Worm (Caenorhabditis elegans) whole organism, L4 larva: ENCODE results near the gene K01D12.15.

Experiments
- F44E2.7 ChIP-seq: fragments of 200-800 bp; sonication (Bioruptor generic); IDR thresholded peaks from 2 replicates; pipeline ENCODE4 v2.1.2; 2022; ENCODE audit warnings: missing genetic modification characterization, missing compliant biosample characterization
- ceh-82 ChIP-seq: sonication (generic microtip); optimal IDR thresholded peaks from 2 replicates; lab custom pipeline; 2017; ENCODE audit warnings: missing biosample characterization, missing genetic modification characterization
- fos-1 ChIP-seq: fragments of 150-350 bp; optimal IDR thresholded peaks from 2 replicates; lab custom pipeline; 2014; ENCODE audit warnings: missing biosample characterization, missing genetic modification characterization
- lin-39 ChIP-seq: fragments of 150-350 bp; optimal IDR thresholded peaks from 2 replicates; lab custom pipeline; 2014; ENCODE audit warnings: missing biosample characterization, missing genetic modification reagents, missing genetic modification characterization
- lir-3 ChIP-seq: sonication (generic microtip); optimal IDR thresholded peaks from 2 replicates; lab custom pipeline; 2016; ENCODE audit warnings: mild to moderate bottlenecking, missing genetic modification characterization, missing compliant biosample characterization
- lsy-2 ChIP-seq, 2 experiments: fragments of 150-350 bp in 1 of 2; sonication (generic microtip) in 1 of 2; optimal IDR thresholded peaks; 2 replicates each; lab custom pipeline; 2014 to 2017; ENCODE audit warnings: missing biosample characterization in 2 of 2, missing genetic modification characterization in 2 of 2
- tag-97 ChIP-seq: fragments of 200-800 bp; sonication (Bioruptor generic); IDR thresholded peaks from 2 replicates; pipeline ENCODE4 v1.3.6; 2022; ENCODE audit warnings: missing genetic modification characterization, missing compliant biosample characterization
- unc-130 ChIP-seq: sonication (generic microtip); optimal IDR thresholded peaks from 2 replicates; lab custom pipeline; 2016; ENCODE audit warnings: missing genetic modification reagents, missing genetic modification characterization, missing compliant biosample characterization

DNA sequence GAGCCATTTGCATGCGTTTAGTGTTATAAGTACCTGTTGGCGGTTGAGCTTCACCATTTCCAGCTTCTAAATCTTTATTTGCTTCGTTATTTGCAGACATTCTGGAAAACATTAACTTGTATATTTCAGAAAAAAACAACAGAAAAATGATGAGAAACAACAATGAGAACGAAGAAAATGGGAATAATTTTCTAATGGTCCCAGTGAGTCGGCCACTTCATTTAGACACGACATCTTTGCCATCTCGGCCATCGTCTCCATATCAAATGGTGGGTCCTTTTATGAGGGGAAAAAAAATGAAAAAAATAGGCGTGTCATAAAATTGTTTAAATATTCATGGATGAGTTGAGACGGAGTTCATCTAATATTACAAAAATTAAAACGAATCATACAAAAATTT is 40.4 kb upstream of the K01D12.15 start, which contains the start of gene snb-2:
- TF ChIP-seq lsy-2 (tag; optimal IDR thresholded peaks at IDR 0.05; lab: Kevin White, UChicago), result no peak
- no peak for TF ChIP-seq ceh-82 (tag; lab: Kevin White, UChicago)
- no peak for TF ChIP-seq lir-3 (tag; lab: Kevin White, UChicago)
- no peak for TF ChIP-seq F44E2.7
- no peak for TF ChIP-seq lin-39 (tag; lab: Kevin White, UChicago)
- TF ChIP-seq fos-1 (tag; lab: Kevin White, UChicago), result no peak
- TF ChIP-seq unc-130 (GFP tag; lab: Kevin White, UChicago), result no peak
- no peak for TF ChIP-seq tag-97 (GFP tag; lab: Robert Waterston, UW)
